Worm (Caenorhabditis elegans) whole organism, L2 larva: ENCODE data around the gene F12A10.9.

Experiments used
- C34F6.9 ChIP-seq: fragments of 150-350 bp; optimal IDR thresholded peaks from 2 replicates; lab custom pipeline; 2014; ENCODE audit warnings: missing biosample characterization, missing genetic modification characterization
- F13H6.1 ChIP-seq: sonication (generic microtip); optimal IDR thresholded peaks from 2 replicates; lab custom pipeline; 2016; ENCODE audit warnings: missing genetic modification characterization, missing compliant biosample characterization
- Y55F3AM.14 ChIP-seq: fragments of 200-800 bp; sonication (Bioruptor generic); optimal IDR thresholded peaks from 2 replicates; lab custom pipeline; 2018; ENCODE audit warnings: mild to moderate bottlenecking, missing genetic modification characterization, missing compliant biosample characterization
- alr-1 ChIP-seq: fragments of 150-350 bp; optimal IDR thresholded peaks from 2 replicates; lab custom pipeline; 2014; ENCODE audit warnings: missing biosample characterization, missing genetic modification characterization
- aly-2 ChIP-seq: fragments of 150-350 bp; optimal IDR thresholded peaks from 2 replicates; lab custom pipeline; 2014; ENCODE audit warnings: missing biosample characterization, missing genetic modification characterization
- ama-1 ChIP-seq: fragments of 150-350 bp; optimal IDR thresholded peaks from 2 replicates; lab custom pipeline; 2018; ENCODE audit warnings: inconsistent platforms
- blmp-1 ChIP-seq: sonication (generic microtip); optimal IDR thresholded peaks from 2 replicates; lab custom pipeline; 2017; ENCODE audit warnings: missing genetic modification characterization, mild to moderate bottlenecking, missing compliant biosample characterization, antibody characterized with exemption, moderate library complexity; ENCODE audit not compliant: insufficient read depth
- ceh-16 ChIP-seq: fragments of 150-350 bp; optimal IDR thresholded peaks from 2 replicates; lab custom pipeline; 2014; ENCODE audit warnings: missing biosample characterization, missing genetic modification characterization
- crh-2 ChIP-seq: sonication (generic microtip); optimal IDR thresholded peaks from 2 replicates; lab custom pipeline; 2017; ENCODE audit warnings: missing biosample characterization, missing genetic modification characterization
- dmd-4 ChIP-seq: sonication (generic microtip); optimal IDR thresholded peaks from 2 replicates; lab custom pipeline; 2017; ENCODE audit warnings: missing biosample characterization, missing genetic modification characterization
- fos-1 ChIP-seq: fragments of 150-350 bp; optimal IDR thresholded peaks from 2 replicates; lab custom pipeline; 2014; ENCODE audit warnings: missing biosample characterization, missing genetic modification characterization
- gmeb-1 ChIP-seq: fragments of 150-350 bp; optimal IDR thresholded peaks from 2 replicates; lab custom pipeline; 2014; ENCODE audit warnings: missing biosample characterization, missing genetic modification characterization
- lin-13 ChIP-seq: fragments of 150-350 bp; optimal IDR thresholded peaks from 2 replicates; lab custom pipeline; 2014; ENCODE audit warnings: missing biosample characterization, missing genetic modification reagents, missing genetic modification characterization
- lsy-2 ChIP-seq, 2 experiments: fragments of 150-350 bp in 1 of 2; sonication (generic microtip) in 1 of 2; optimal IDR thresholded peaks; 2 replicates each; lab custom pipeline; 2014 to 2017; ENCODE audit warnings: missing biosample characterization in 2 of 2, missing genetic modification characterization in 2 of 2
- mab-5 ChIP-seq: fragments of 150-350 bp; optimal IDR thresholded peaks from 2 replicates; lab custom pipeline; 2014; ENCODE audit warnings: missing biosample characterization, missing genetic modification characterization
- nhr-129 ChIP-seq: fragments of 150-350 bp; optimal IDR thresholded peaks from 2 replicates; lab custom pipeline; 2014; ENCODE audit warnings: missing biosample characterization, missing genetic modification characterization
- nhr-21 ChIP-seq: fragments of 150-350 bp; optimal IDR thresholded peaks from 2 replicates; lab custom pipeline; 2014; ENCODE audit warnings: missing biosample characterization, missing genetic modification characterization
- nhr-23 ChIP-seq: fragments of 150-350 bp; optimal IDR thresholded peaks from 2 replicates; lab custom pipeline; 2014; ENCODE audit warnings: missing biosample characterization, missing genetic modification reagents, missing genetic modification characterization
- nhr-237 ChIP-seq: fragments of 150-350 bp; optimal IDR thresholded peaks from 2 replicates; lab custom pipeline; 2014; ENCODE audit warnings: missing biosample characterization, missing genetic modification characterization
- nhr-25 ChIP-seq: fragments of 150-350 bp; sonication (generic microtip); optimal IDR thresholded peaks from 3 replicates; lab custom pipeline; 2014; ENCODE audit warnings: missing biosample characterization, missing genetic modification characterization
- nhr-6 ChIP-seq: fragments of 150-350 bp; optimal IDR thresholded peaks from 2 replicates; lab custom pipeline; 2014; ENCODE audit warnings: missing biosample characterization, missing genetic modification characterization
- nhr-77 ChIP-seq: fragments of 150-350 bp; optimal IDR thresholded peaks from 2 replicates; lab custom pipeline; 2014; ENCODE audit warnings: missing biosample characterization, missing genetic modification characterization
- peb-1 ChIP-seq: fragments of 150-350 bp; optimal IDR thresholded peaks from 2 replicates; lab custom pipeline; 2014; ENCODE audit warnings: missing biosample characterization, missing genetic modification characterization
- sem-4 ChIP-seq: fragments of 150-350 bp; optimal IDR thresholded peaks from 2 replicates; lab custom pipeline; 2014; ENCODE audit warnings: missing biosample characterization, missing genetic modification reagents, missing genetic modification characterization
- sma-3 ChIP-seq: sonication (generic microtip); optimal IDR thresholded peaks from 2 replicates; lab custom pipeline; 2016; ENCODE audit warnings: missing genetic modification reagents, missing genetic modification characterization, missing compliant biosample characterization
- sma-9 ChIP-seq, 2 experiments: fragments of 150-350 bp in 1 of 2; sonication (generic microtip) in 1 of 2; optimal IDR thresholded peaks; 2 replicates each; lab custom pipeline; 2014 to 2016; ENCODE audit warnings: missing genetic modification characterization in 2 of 2, mild to moderate bottlenecking in 1 of 2, missing biosample characterization in 1 of 2, missing compliant biosample characterization in 1 of 2, missing genetic modification reagents in 1 of 2, moderate library complexity in 1 of 2
- snpc-4 ChIP-seq: fragments of 150-350 bp; optimal IDR thresholded peaks from 2 replicates; lab custom pipeline; 2014; ENCODE audit warnings: missing biosample characterization, missing genetic modification characterization
- unc-55 ChIP-seq: fragments of 150-350 bp; sonication (generic microtip); optimal IDR thresholded peaks from 3 replicates; lab custom pipeline; 2014; ENCODE audit warnings: missing biosample characterization, missing genetic modification reagents, missing genetic modification characterization
- unc-62 ChIP-seq: fragments of 150-350 bp; optimal IDR thresholded peaks from 2 replicates; lab custom pipeline; 2014; ENCODE audit warnings: missing biosample characterization, missing genetic modification reagents, missing genetic modification characterization
- zag-1 ChIP-seq: fragments of 150-350 bp; optimal IDR thresholded peaks from 2 replicates; lab custom pipeline; 2014; ENCODE audit warnings: missing biosample characterization, missing genetic modification characterization
- ztf-1 ChIP-seq: fragments of 200-800 bp; sonication (Bioruptor generic); conservative IDR thresholded peaks from 2 replicates; pipeline ENCODE4 v1.3.6; 2022; ENCODE audit warnings: missing genetic modification characterization, missing compliant biosample characterization
- ztf-11 ChIP-seq: sonication (generic microtip); optimal IDR thresholded peaks from 2 replicates; lab custom pipeline; 2017; ENCODE audit warnings: missing biosample characterization, missing genetic modification characterization

F12A10.9 gene

ce11 chrII:5458683-5459410 lies 39.6 kb upstream of the F12A10.9 start:
- TF ChIP-seq blmp-1 (peak; percentile 54), sem-4 (tag; lab: Kevin White, UChicago) (no peak), fos-1 (tag; lab: Kevin White, UChicago) (peak; percentile 34), aly-2 (tag; lab: Kevin White, UChicago) (no peak)

- TF ChIP-seq blmp-1 (peak; percentile 60), nhr-237 (no peak), F13H6.1 (tag; lab: Kevin White, UChicago) (no peak), sma-9 (GFP tag; optimal IDR thresholded peaks at IDR 0.05; lab: Kevin White, UChicago) (peak; percentile 9), sma-9 (tag; optimal IDR thresholded peaks at IDR 0.05; lab: Kevin White, UChicago) (no peak), nhr-23 (tag; lab: Kevin White, UChicago) (no peak), nhr-25 (no peak), sma-3 (GFP tag; lab: Kevin White, UChicago) (peak; percentile 68), lsy-2 (tag; optimal IDR thresholded peaks at IDR 0.05; lab: Kevin White, UChicago) (no peak), fos-1 (tag; lab: Kevin White, UChicago) (peak; percentile 43)
- TF ChIP-seq, all 48 proteins: peak for 4
These were observed 39.0 kb upstream of the F12A10.9 start for ce11 chrII:5459534-5459933.

ce11 chrII:5460911-5461310 lies 37.6 kb upstream of the F12A10.9 start:
- TF ChIP-seq ztf-1 (GFP tag; lab: Robert Waterston, UW): no peak
- TF ChIP-seq fos-1 (tag; lab: Kevin White, UChicago): peak; percentile 44
- peak; percentile 46 for TF ChIP-seq F13H6.1 (tag; lab: Kevin White, UChicago)

- TF ChIP-seq lsy-2 (tag; optimal IDR thresholded peaks at IDR 0.05; lab: Kevin White, UChicago) (peak in 1 of 2 experiments; percentile 46), Y55F3AM.14 (GFP tag; lab: Kevin White, UChicago) (no peak), C34F6.9 (peak; percentile 23), F13H6.1 (tag; lab: Kevin White, UChicago) (peak; percentile 44), nhr-129 (peak; percentile 43), unc-55 (GFP tag; lab: Kevin White, UChicago) (peak; percentile 41), ztf-11 (tag; lab: Kevin White, UChicago) (no peak), sem-4 (tag; lab: Kevin White, UChicago) (peak; percentile 49), zag-1 (peak; percentile 32)
- TF ChIP-seq, all 48 proteins: peak for 7
These were observed 34.7 kb upstream of the F12A10.9 start for ce11 chrII:5463692-5464300.

ce11 chrII:5465729-5466408 lies 32.6 kb upstream of the F12A10.9 start, which contains the start of gene clr-1:
TSS of gene clr-1 (plus strand) at chrII:5466358.
- TF ChIP-seq nhr-6 (tag; lab: Kevin White, UChicago) (no peak), ceh-16 (no peak), nhr-21 (tag; lab: Kevin White, UChicago) (no peak), alr-1 (no peak), unc-55 (GFP tag; lab: Kevin White, UChicago) (no peak), F13H6.1 (tag; lab: Kevin White, UChicago) (peak; percentile 13), nhr-77 (tag; lab: Kevin White, UChicago) (no peak), sma-3 (GFP tag; lab: Kevin White, UChicago) (no peak)

- TF ChIP-seq lin-13 (GFP tag; lab: Kevin White, UChicago): peak; percentile 39
- peak; percentile 75 for TF ChIP-seq sma-9 (GFP tag; optimal IDR thresholded peaks at IDR 0.05; lab: Kevin White, UChicago)
- TF ChIP-seq sma-9 (tag; optimal IDR thresholded peaks at IDR 0.05; lab: Kevin White, UChicago): no peak
- peak; percentile 41 for TF ChIP-seq mab-5 (tag; lab: Kevin White, UChicago)
- TF ChIP-seq snpc-4: peak; percentile 65
- no peak for TF ChIP-seq dmd-4 (tag; lab: Kevin White, UChicago)
- TF ChIP-seq nhr-77 (tag; lab: Kevin White, UChicago): no peak
- TF ChIP-seq gmeb-1 (tag; lab: Kevin White, UChicago): peak; percentile 96
- peak; percentile 72 for TF ChIP-seq unc-55 (GFP tag; lab: Kevin White, UChicago)
- TF ChIP-seq C34F6.9: peak; percentile 64
- peak; percentile 62 to 88 for TF ChIP-seq lsy-2 (tag; optimal IDR thresholded peaks at IDR 0.05; lab: Kevin White, UChicago)
- peak; percentile 8 for TF ChIP-seq nhr-6 (tag; lab: Kevin White, UChicago)
- TF ChIP-seq nhr-129: peak; percentile 53
- peak; percentile 41 for TF ChIP-seq nhr-21 (tag; lab: Kevin White, UChicago)
- TF ChIP-seq crh-2 (tag; lab: Kevin White, UChicago): peak; percentile 34
- TF ChIP-seq unc-62 (GFP tag; lab: Kevin White, UChicago): no peak
- no peak for TF ChIP-seq peb-1 (tag; lab: Kevin White, UChicago)
- peak; percentile 41 for TF ChIP-seq F13H6.1 (tag; lab: Kevin White, UChicago)
- TF ChIP-seq fos-1 (tag; lab: Kevin White, UChicago): peak; percentile 26
- no peak for TF ChIP-seq sem-4 (tag; lab: Kevin White, UChicago)
- TF ChIP-seq sma-3 (GFP tag; lab: Kevin White, UChicago): peak; percentile 70
- TF ChIP-seq ama-1 (lab: Kevin White, UChicago): peak; percentile 3
These were observed 24.5 kb upstream of the F12A10.9 start, which contains the start of gene mrps-16 for ce11 chrII:5473946-5474423. TSS of gene mrps-16 (plus strand) at chrII:5474373.
